Fruit fly (Drosophila melanogaster): ENCODE measurements around the gene CG13931.

Gene CG13931

dm6 chr3L:1730160-1730595, 28.0 kb upstream of the CG13931 start:
- no peak for TF ChIP-seq noc (tag; optimal IDR thresholded peaks at IDR 0.05)

dm6 chr3L:1729380-1730159, 27.4 kb upstream of the CG13931 start:
- TF ChIP-seq noc (tag; optimal IDR thresholded peaks at IDR 0.05) = no peak

dm6 chr3L:1727431-1727830, 25.2 kb upstream of the CG13931 start:
- no peak for TF ChIP-seq noc (tag; optimal IDR thresholded peaks at IDR 0.05)

dm6 chr3L:1726747-1727146, 24.5 kb upstream of the CG13931 start:
- TF ChIP-seq noc (tag; optimal IDR thresholded peaks at IDR 0.05) = no peak

- no peak for TF ChIP-seq noc (tag; optimal IDR thresholded peaks at IDR 0.05)
Observed at dm6 chr3L:1724090-1724489, 21.9 kb upstream of the CG13931 start, which contains the start of gene CG12035. Gene CG12035 (plus strand): TSS chr3L:1724390.

dm6 chr3L:1723053-1723452, 20.8 kb upstream of the CG13931 start, which contains the start of gene CG18171:
Gene CG18171 (minus strand): TSS chr3L:1723153.
- no peak for TF ChIP-seq noc (tag; optimal IDR thresholded peaks at IDR 0.05)

dm6 chr3L:1711218-1711617, 9.0 kb upstream of the CG13931 start:
- no peak for TF ChIP-seq noc (tag; optimal IDR thresholded peaks at IDR 0.05)

- TF ChIP-seq noc (tag; optimal IDR thresholded peaks at IDR 0.05) = no peak
Observed at dm6 chr3L:1710562-1710961, 8.4 kb upstream of the CG13931 start.

- no peak for TF ChIP-seq noc (tag; optimal IDR thresholded peaks at IDR 0.05)
Observed at dm6 chr3L:1709161-1709560, 7.0 kb upstream of the CG13931 start.

- no peak for TF ChIP-seq noc (tag; optimal IDR thresholded peaks at IDR 0.05)
Observed at dm6 chr3L:1694317-1694716, 7.9 kb downstream of the CG13931 start, which contains the start of gene CG12011. Gene CG12011 (plus strand): TSS chr3L:1694617.

- TF ChIP-seq noc (tag; optimal IDR thresholded peaks at IDR 0.05) = no peak
Observed at dm6 chr3L:1692859-1693258, 9.3 kb downstream of the CG13931 start.

- no peak for TF ChIP-seq noc (tag; optimal IDR thresholded peaks at IDR 0.05)
Observed at dm6 chr3L:1692122-1692786, 10.0 kb downstream of the CG13931 start.

- TF ChIP-seq noc (tag; optimal IDR thresholded peaks at IDR 0.05) = no peak
Observed at dm6 chr3L:1690727-1691413, 11.3 kb downstream of the CG13931 start.

dm6 chr3L:1688569-1688968, 13.6 kb downstream of the CG13931 start:
- TF ChIP-seq noc (tag; optimal IDR thresholded peaks at IDR 0.05) = no peak

dm6 chr3L:1688161-1688560, 14.0 kb downstream of the CG13931 start:
- TF ChIP-seq noc (tag; optimal IDR thresholded peaks at IDR 0.05) = no peak

dm6 chr3L:1683091-1683490, 19.1 kb downstream of the CG13931 start:
- TF ChIP-seq noc (tag; optimal IDR thresholded peaks at IDR 0.05) = no peak

Data from whole organism, larva.